Worm (Caenorhabditis elegans) whole organism, late embryonic: ENCODE data around the gene W06G6.10.

Source experiments
- C08G9.2 ChIP-seq: sonication (generic microtip); optimal IDR thresholded peaks from 2 replicates; lab custom pipeline; 2016; ENCODE audit warnings: mild to moderate bottlenecking, missing genetic modification characterization, moderate library complexity, missing compliant biosample characterization
- C38D4.7 ChIP-seq: fragments of 200-800 bp; sonication (Bioruptor generic); optimal IDR thresholded peaks from 2 replicates; lab custom pipeline; 2018; ENCODE audit warnings: mild to moderate bottlenecking, missing genetic modification characterization, moderate library complexity, missing compliant biosample characterization
- F13H6.1 ChIP-seq: sonication (generic microtip); optimal IDR thresholded peaks from 2 replicates; lab custom pipeline; 2016; ENCODE audit warnings: missing genetic modification characterization, missing compliant biosample characterization
- K09A11.1 ChIP-seq: sonication (generic microtip); optimal IDR thresholded peaks from 2 replicates; lab custom pipeline; 2017; ENCODE audit warnings: antibody characterized with exemption, mild to moderate bottlenecking, missing genetic modification characterization, missing compliant biosample characterization; ENCODE audit not compliant: insufficient read depth
- ahr-1 ChIP-seq: sonication (generic microtip); optimal IDR thresholded peaks from 2 replicates; lab custom pipeline; 2016; ENCODE audit warnings: missing genetic modification characterization, missing compliant biosample characterization
- ceh-14 ChIP-seq: sonication (generic microtip); optimal IDR thresholded peaks from 2 replicates; lab custom pipeline; 2016; ENCODE audit warnings: missing genotype, missing genetic modification characterization, missing compliant biosample characterization
- ceh-18 ChIP-seq: sonication (generic microtip); optimal IDR thresholded peaks from 2 replicates; lab custom pipeline; 2016; ENCODE audit warnings: missing genetic modification characterization, missing compliant biosample characterization
- ceh-2 ChIP-seq: sonication (generic microtip); optimal IDR thresholded peaks from 2 replicates; lab custom pipeline; 2016; ENCODE audit warnings: missing genotype, missing genetic modification characterization, missing compliant biosample characterization
- ceh-22 ChIP-seq: sonication (generic microtip); optimal IDR thresholded peaks from 2 replicates; lab custom pipeline; 2017; ENCODE audit warnings: missing biosample characterization, missing genetic modification characterization
- ceh-24 ChIP-seq: sonication (generic microtip); optimal IDR thresholded peaks from 2 replicates; lab custom pipeline; 2016; ENCODE audit warnings: mild to moderate bottlenecking, missing genetic modification characterization, missing compliant biosample characterization
- ceh-34 ChIP-seq: sonication (generic microtip); optimal IDR thresholded peaks from 2 replicates; lab custom pipeline; 2016; ENCODE audit warnings: mild to moderate bottlenecking, missing genetic modification characterization, missing compliant biosample characterization
- ceh-45 ChIP-seq: fragments of 200-800 bp; sonication (Bioruptor generic); IDR thresholded peaks from 2 replicates; pipeline ENCODE4 v1.3.6; 2022; ENCODE audit warnings: missing genetic modification reagents, missing genetic modification characterization, missing compliant biosample characterization
- ceh-48 ChIP-seq: sonication (generic microtip); optimal IDR thresholded peaks from 2 replicates; lab custom pipeline; 2016; ENCODE audit warnings: missing genetic modification characterization, inconsistent platforms, missing compliant biosample characterization
- ceh-6 ChIP-seq: fragments of 200-800 bp; sonication (Bioruptor generic); optimal IDR thresholded peaks from 2 replicates; lab custom pipeline; 2018; ENCODE audit warnings: mild to moderate bottlenecking, missing genetic modification characterization, missing compliant biosample characterization
- dve-1 ChIP-seq: sonication (generic microtip); optimal IDR thresholded peaks from 2 replicates; lab custom pipeline; 2017; ENCODE audit warnings: antibody characterized with exemption, mild to moderate bottlenecking, missing genetic modification characterization, missing compliant biosample characterization
- elt-2 ChIP-seq: sonication (generic microtip); optimal IDR thresholded peaks from 2 replicates; lab custom pipeline; 2016; ENCODE audit warnings: missing genetic modification reagents, missing genetic modification characterization, missing compliant biosample characterization
- ets-4 ChIP-seq: sonication (generic microtip); optimal IDR thresholded peaks from 2 replicates; lab custom pipeline; 2016; ENCODE audit warnings: missing genetic modification characterization, missing compliant biosample characterization
- eyg-1 ChIP-seq: sonication (generic microtip); optimal IDR thresholded peaks from 2 replicates; lab custom pipeline; 2016; ENCODE audit warnings: missing genotype, missing genetic modification characterization, missing compliant biosample characterization
- fax-1 ChIP-seq: sonication (generic microtip); optimal IDR thresholded peaks from 2 replicates; lab custom pipeline; 2016; ENCODE audit warnings: missing genotype, missing genetic modification characterization, missing compliant biosample characterization
- fkh-6 ChIP-seq: sonication (generic microtip); optimal IDR thresholded peaks from 2 replicates; lab custom pipeline; 2016; ENCODE audit warnings: missing genetic modification characterization, missing compliant biosample characterization
- hlh-13 ChIP-seq: fragments of 200-800 bp; sonication (Bioruptor generic); optimal IDR thresholded peaks from 2 replicates; lab custom pipeline; 2018; ENCODE audit warnings: mild to moderate bottlenecking, missing genetic modification characterization, missing compliant biosample characterization
- hlh-6 ChIP-seq: sonication (generic microtip); optimal IDR thresholded peaks from 2 replicates; lab custom pipeline; 2016; ENCODE audit warnings: missing genotype, missing genetic modification characterization, missing compliant biosample characterization
- hlh-8 ChIP-seq: sonication (generic microtip); optimal IDR thresholded peaks from 2 replicates; lab custom pipeline; 2016; ENCODE audit warnings: missing genotype, missing genetic modification characterization, missing compliant biosample characterization
- lim-6 ChIP-seq: sonication (generic microtip); optimal IDR thresholded peaks from 2 replicates; lab custom pipeline; 2016; ENCODE audit warnings: missing genetic modification characterization, missing compliant biosample characterization
- lin-11 ChIP-seq: fragments of 200-800 bp; sonication (Bioruptor generic); optimal IDR thresholded peaks from 2 replicates; lab custom pipeline; 2018; ENCODE audit warnings: mild to moderate bottlenecking, missing genetic modification characterization, missing compliant biosample characterization
- nhr-11 ChIP-seq: fragments of 150-350 bp; optimal IDR thresholded peaks from 2 replicates; lab custom pipeline; 2014; ENCODE audit warnings: missing biosample characterization, missing genetic modification characterization
- odd-2 ChIP-seq: sonication (generic microtip); optimal IDR thresholded peaks from 2 replicates; lab custom pipeline; 2017; ENCODE audit warnings: antibody characterized with exemption, mild to moderate bottlenecking, missing genetic modification characterization, missing compliant biosample characterization
- pag-3 ChIP-seq: sonication (generic microtip); optimal IDR thresholded peaks from 2 replicates; lab custom pipeline; 2016; ENCODE audit warnings: missing compliant biosample characterization, missing genetic modification characterization, borderline replicate concordance
- pat-9 ChIP-seq: fragments of 200-800 bp; sonication (Bioruptor generic); optimal IDR thresholded peaks from 2 replicates; lab custom pipeline; 2018; ENCODE audit warnings: mild to moderate bottlenecking, missing genetic modification characterization, moderate library complexity, missing compliant biosample characterization
- pha-2 ChIP-seq: sonication (generic microtip); optimal IDR thresholded peaks from 2 replicates; lab custom pipeline; 2017; ENCODE audit warnings: mild to moderate bottlenecking, missing genetic modification characterization, missing compliant biosample characterization
- pqm-1 ChIP-seq: sonication (generic microtip); optimal IDR thresholded peaks from 2 replicates; lab custom pipeline; 2016; ENCODE audit warnings: missing genetic modification characterization, missing compliant biosample characterization
- sox-2 ChIP-seq: fragments of 200-800 bp; sonication (Bioruptor generic); IDR thresholded peaks from 2 replicates; pipeline ENCODE4 v1.3.6; 2022; ENCODE audit warnings: missing genetic modification reagents, missing genetic modification characterization, missing compliant biosample characterization
- sox-4 ChIP-seq: sonication (generic microtip); optimal IDR thresholded peaks from 2 replicates; lab custom pipeline; 2017; ENCODE audit warnings: mild to moderate bottlenecking, missing genetic modification characterization, inconsistent platforms, missing compliant biosample characterization
- syd-9 ChIP-seq: sonication (generic microtip); optimal IDR thresholded peaks from 2 replicates; lab custom pipeline; 2016; ENCODE audit warnings: mild to moderate bottlenecking, missing genetic modification characterization, moderate library complexity, missing compliant biosample characterization
- tbx-2 ChIP-seq: sonication (generic microtip); optimal IDR thresholded peaks from 2 replicates; lab custom pipeline; 2016; ENCODE audit warnings: missing genetic modification characterization, missing compliant biosample characterization
- tbx-7 ChIP-seq: sonication (generic microtip); optimal IDR thresholded peaks from 2 replicates; lab custom pipeline; 2016; ENCODE audit warnings: missing genotype, missing genetic modification characterization, missing compliant biosample characterization
- ttx-3 ChIP-seq: sonication (generic microtip); optimal IDR thresholded peaks from 2 replicates; lab custom pipeline; 2016; ENCODE audit warnings: missing genetic modification reagents, missing genetic modification characterization, missing compliant biosample characterization
- unc-42 ChIP-seq: sonication (generic microtip); optimal IDR thresholded peaks from 2 replicates; lab custom pipeline; 2016; ENCODE audit warnings: missing genotype, missing genetic modification characterization, missing compliant biosample characterization
- unc-55 ChIP-seq: sonication (generic microtip); optimal IDR thresholded peaks from 2 replicates; lab custom pipeline; 2017; ENCODE audit warnings: missing biosample characterization, missing genetic modification reagents, missing genetic modification characterization

The W06G6.10 gene

DNA sequence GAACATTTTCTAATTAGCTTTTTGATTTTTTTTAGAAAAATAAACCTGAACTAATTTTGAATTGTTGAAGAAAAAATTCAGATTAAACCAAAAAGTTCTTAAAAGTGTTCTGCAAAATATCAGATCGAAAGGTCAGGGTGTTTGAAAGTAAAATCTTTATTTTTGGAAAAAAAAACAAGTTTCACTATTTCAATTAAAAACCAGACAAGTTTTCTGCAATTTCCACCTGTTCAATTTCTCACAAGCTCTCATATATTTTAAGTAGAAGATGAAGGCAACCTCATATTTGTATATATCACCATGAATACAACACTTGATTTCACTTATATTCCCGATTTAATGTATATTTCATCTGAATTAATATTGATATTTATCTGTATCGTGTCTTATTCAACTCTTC lies 40.2 kb upstream of the W06G6.10 start, which contains the start of gene srz-102:
TSS of gene srz-102 (plus strand) at position 301 of the 400 bp plus-strand sequence.
- TF ChIP-seq ceh-34 (tag; lab: Kevin White, UChicago) (no peak), ttx-3 (tag; lab: Kevin White, UChicago) (no peak), lin-11 (tag; lab: Kevin White, UChicago) (no peak), pqm-1 (tag; lab: Kevin White, UChicago) (no peak), F13H6.1 (no peak), nhr-11 (tag; lab: Kevin White, UChicago) (no peak), eyg-1 (tag; lab: Kevin White, UChicago) (no peak), ceh-48 (tag; lab: Kevin White, UChicago) (no peak), lim-6 (tag; lab: Kevin White, UChicago) (no peak), fkh-6 (tag; lab: Kevin White, UChicago) (no peak), hlh-6 (tag; lab: Kevin White, UChicago) (no peak), syd-9 (tag; lab: Kevin White, UChicago) (no peak), sox-2 (GFP tag; lab: Robert Waterston, UW) (no peak)

DNA sequence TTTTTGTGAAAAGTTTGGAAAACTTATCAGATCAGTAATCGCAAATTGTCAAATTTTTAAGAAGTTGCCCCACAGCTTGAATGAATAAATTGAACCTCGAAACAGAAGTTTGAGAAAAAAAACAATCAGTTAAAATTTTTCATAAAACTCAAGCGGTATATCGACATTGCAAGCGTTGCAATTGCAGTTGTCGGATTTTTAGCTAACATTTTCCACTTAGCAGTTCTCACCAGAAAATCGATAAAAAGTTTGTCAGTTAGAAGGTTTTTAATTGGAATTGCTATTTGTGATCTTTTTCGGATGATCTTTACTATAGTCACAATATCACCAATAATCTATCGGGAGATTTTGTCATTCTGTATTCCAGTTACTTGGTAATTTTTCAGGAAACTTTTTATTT lies 38.7 kb upstream of the W06G6.10 start, which contains the start of gene srw-43:
TSS of gene srw-43 (plus strand) at position 301 of the 400 bp plus-strand sequence.
- TF ChIP-seq K09A11.1 (tag; lab: Kevin White, UChicago) (no peak), pqm-1 (tag; lab: Kevin White, UChicago) (no peak), ceh-24 (tag; lab: Kevin White, UChicago) (no peak), tbx-2 (no peak), ceh-18 (tag; lab: Kevin White, UChicago) (no peak), ceh-22 (no peak), ceh-45 (no peak), hlh-8 (no peak), fax-1 (tag; lab: Kevin White, UChicago) (no peak), pag-3 (tag; lab: Kevin White, UChicago) (no peak), C38D4.7 (no peak), hlh-13 (no peak), unc-42 (tag; lab: Kevin White, UChicago) (no peak), eyg-1 (tag; lab: Kevin White, UChicago) (no peak)

- no peak for TF ChIP-seq ets-4 (tag; lab: Kevin White, UChicago)
- no peak for TF ChIP-seq unc-55 (GFP tag; lab: Kevin White, UChicago)
- TF ChIP-seq dve-1 (tag; lab: Kevin White, UChicago) = no peak
- TF ChIP-seq ceh-48 (tag; lab: Kevin White, UChicago) = no peak
Observed at ce11 chrV:16683359-16683758, 36.4 kb upstream of the W06G6.10 start.

- no peak for TF ChIP-seq eyg-1 (tag; lab: Kevin White, UChicago)
Observed at ce11 chrV:16682886-16683285, 35.9 kb upstream of the W06G6.10 start, which contains the start of gene srw-36. Gene srw-36 (plus strand): TSS chrV:16683186.

ce11 chrV:16679981-16680380 lies 33.0 kb upstream of the W06G6.10 start, which contains the start of gene srw-44:
Gene srw-44 (plus strand): TSS chrV:16680281.
- TF ChIP-seq C08G9.2 (tag; lab: Kevin White, UChicago) (no peak), fkh-6 (tag; lab: Kevin White, UChicago) (no peak), ahr-1 (no peak), ceh-6 (GFP tag; lab: Kevin White, UChicago) (no peak), unc-55 (GFP tag; lab: Kevin White, UChicago) (no peak), syd-9 (tag; lab: Kevin White, UChicago) (no peak), ceh-45 (no peak), hlh-6 (tag; lab: Kevin White, UChicago) (no peak), sox-2 (GFP tag; lab: Robert Waterston, UW) (no peak), pha-2 (tag; lab: Kevin White, UChicago) (no peak), ceh-48 (tag; lab: Kevin White, UChicago) (no peak), ceh-14 (tag; lab: Kevin White, UChicago) (no peak), sox-4 (tag; lab: Kevin White, UChicago) (no peak), dve-1 (tag; lab: Kevin White, UChicago) (no peak), ceh-2 (tag; lab: Kevin White, UChicago) (no peak), tbx-7 (tag; lab: Kevin White, UChicago) (no peak), odd-2 (no peak), elt-2 (tag; lab: Kevin White, UChicago) (no peak), pat-9 (tag; lab: Kevin White, UChicago) (no peak), ceh-18 (tag; lab: Kevin White, UChicago) (no peak)
